Worm (Caenorhabditis elegans) whole organism, L4 larva: ENCODE data around the gene gakh-1.
A peak's percentile ranks its signal among the peaks of the same experiment; 100 is the strongest.

ENCODE experiments used
- F37D6.2 ChIP-seq: sonication (generic microtip); optimal IDR thresholded peaks from 2 replicates; lab custom pipeline; 2016; ENCODE audit warnings: mild to moderate bottlenecking, missing genetic modification characterization, missing compliant biosample characterization
- R02D3.7 ChIP-seq: fragments of 150-350 bp; sonication (generic microtip); optimal IDR thresholded peaks from 3 replicates; lab custom pipeline; 2014; ENCODE audit warnings: missing biosample characterization, missing genetic modification characterization
- Y105C5A.15 ChIP-seq: fragments of 200-800 bp; sonication (Bioruptor generic); IDR thresholded peaks from 2 replicates; pipeline ENCODE4 v1.3.6; 2022; ENCODE audit warnings: missing genetic modification characterization, missing compliant biosample characterization
- aly-2 ChIP-seq: sonication (generic microtip); optimal IDR thresholded peaks from 2 replicates; lab custom pipeline; 2018; ENCODE audit warnings: missing biosample characterization, missing genetic modification characterization
- fos-1 ChIP-seq: fragments of 150-350 bp; optimal IDR thresholded peaks from 2 replicates; lab custom pipeline; 2014; ENCODE audit warnings: missing biosample characterization, missing genetic modification characterization
- hlh-11 ChIP-seq: fragments of 200-800 bp; sonication (Bioruptor generic); optimal IDR thresholded peaks from 2 replicates; lab custom pipeline; 2018; ENCODE audit warnings: mild to moderate bottlenecking, missing genetic modification characterization, missing compliant biosample characterization
- lin-39 ChIP-seq: fragments of 150-350 bp; optimal IDR thresholded peaks from 2 replicates; lab custom pipeline; 2014; ENCODE audit warnings: missing biosample characterization, missing genetic modification reagents, missing genetic modification characterization
- lsy-2 ChIP-seq, 2 experiments: fragments of 150-350 bp in 1 of 2; sonication (generic microtip) in 1 of 2; optimal IDR thresholded peaks; 2 replicates each; lab custom pipeline; 2014 to 2017; ENCODE audit warnings: missing biosample characterization in 2 of 2, missing genetic modification characterization in 2 of 2
- unc-62 ChIP-seq, 3 experiments: fragments of 150-350 bp in 1 of 3; sonication (generic microtip); optimal IDR thresholded peaks in 2 of 3; peaks in 1 of 3; 1 replicate in 1 of 3; 2 replicates in 2 of 3; lab custom pipeline; 2014 to 2017; ENCODE audit warnings: missing biosample characterization in 3 of 3, missing genetic modification characterization in 3 of 3, missing genetic modification reagents in 3 of 3, missing genotype in 1 of 3

DNA sequence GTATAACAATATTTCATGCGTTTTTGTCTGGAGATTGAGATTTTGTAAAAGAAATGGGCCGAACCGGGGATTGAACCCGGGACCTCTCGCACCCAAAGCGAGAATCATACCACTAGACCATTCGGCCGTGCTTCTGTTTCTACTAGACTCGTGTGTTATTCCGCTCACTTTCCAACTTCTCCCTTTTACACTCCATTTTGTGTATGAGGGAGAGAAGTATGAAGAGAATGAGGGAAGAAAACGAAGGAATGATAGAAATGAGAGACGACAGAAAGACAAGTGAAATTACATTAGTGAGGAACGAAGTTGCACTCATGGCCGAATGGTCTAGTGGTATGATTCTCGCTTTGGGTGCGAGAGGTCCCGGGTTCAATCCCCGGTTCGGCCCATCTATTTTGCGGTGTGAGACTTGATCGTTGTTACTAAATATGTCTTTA is 18.9 kb downstream of the gakh-1 start:
- peak; percentile 74 to 85 for TF ChIP-seq lsy-2 (tag; optimal IDR thresholded peaks at IDR 0.05; lab: Kevin White, UChicago)
- peak; percentile 83 for TF ChIP-seq F37D6.2 (tag; lab: Kevin White, UChicago)
- no peak for TF ChIP-seq lin-39 (tag; lab: Kevin White, UChicago)
- TF ChIP-seq Y105C5A.15 (GFP tag; lab: Robert Waterston, UW): no peak; the same call in 1 of the 2 replicates
- TF ChIP-seq aly-2 (tag; lab: Kevin White, UChicago): no peak
- peak; percentile 83 for TF ChIP-seq hlh-11
- TF ChIP-seq fos-1 (tag; lab: Kevin White, UChicago): no peak
- peak in 1 of 2 experiments; percentile 57 for TF ChIP-seq unc-62 (GFP tag; optimal IDR thresholded peaks at IDR 0.05 in 1 of 2; lab: Kevin White, UChicago)
- TF ChIP-seq unc-62 (tag; optimal IDR thresholded peaks at IDR 0.05; lab: Kevin White, UChicago): no peak
- no peak for TF ChIP-seq R02D3.7 (tag; lab: Kevin White, UChicago)
